Worm (Caenorhabditis elegans) whole organism, L4 larva: ENCODE measurements around the gene F54H5.5.
"Not testable (repeated sequence)": the region's sequence is repeated elsewhere in the genome, so short reads cannot be mapped to it uniquely, and the experiment has no call there.

Experiments
- D1046.2 ChIP-seq: fragments of 200-800 bp; sonication (Bioruptor generic); IDR thresholded peaks from 2 replicates; pipeline ENCODE4 v1.3.6; 2022; ENCODE audit warnings: missing genetic modification characterization, missing compliant biosample characterization
- F26F4.8 ChIP-seq: fragments of 200-800 bp; sonication (Bioruptor generic); conservative IDR thresholded peaks from 2 replicates; pipeline ENCODE4 v1.3.6; 2022; ENCODE audit warnings: missing genetic modification characterization, missing compliant biosample characterization
- F44E2.7 ChIP-seq: fragments of 200-800 bp; sonication (Bioruptor generic); IDR thresholded peaks from 2 replicates; pipeline ENCODE4 v2.1.2; 2022; ENCODE audit warnings: missing genetic modification characterization, missing compliant biosample characterization
- R02D3.7 ChIP-seq: fragments of 150-350 bp; sonication (generic microtip); optimal IDR thresholded peaks from 3 replicates; lab custom pipeline; 2014; ENCODE audit warnings: missing biosample characterization, missing genetic modification characterization
- T26A8.4 ChIP-seq: fragments of 200-800 bp; sonication (Bioruptor generic); IDR thresholded peaks from 2 replicates; pipeline ENCODE4 v1.3.6; 2022; ENCODE audit warnings: missing genetic modification characterization, missing compliant biosample characterization
- Y5F2A.4 ChIP-seq: fragments of 200-800 bp; sonication (Bioruptor generic); optimal IDR thresholded peaks from 2 replicates; lab custom pipeline; 2018; ENCODE audit warnings: mild to moderate bottlenecking, missing genetic modification characterization, missing compliant biosample characterization
- aha-1 ChIP-seq: fragments of 150-350 bp; peaks from one replicate; lab custom pipeline; 2014; ENCODE audit warnings: missing biosample characterization, missing genetic modification characterization
- aly-2 ChIP-seq: sonication (generic microtip); optimal IDR thresholded peaks from 2 replicates; lab custom pipeline; 2018; ENCODE audit warnings: missing biosample characterization, missing genetic modification characterization
- attf-4 ChIP-seq: sonication (generic microtip); optimal IDR thresholded peaks from 3 replicates; lab custom pipeline; 2017; ENCODE audit warnings: missing biosample characterization, missing genetic modification characterization
- ceh-62 ChIP-seq: sonication (generic microtip); optimal IDR thresholded peaks from 2 replicates; lab custom pipeline; 2017; ENCODE audit warnings: missing biosample characterization, missing genetic modification characterization
- daf-16 ChIP-seq, 3 experiments: sonication (generic microtip); optimal IDR thresholded peaks; 2 replicates each; lab custom pipeline; 2016 to 2017; ENCODE audit warnings: missing genetic modification characterization in 3 of 3, missing genetic modification reagents in 3 of 3, mild to moderate bottlenecking in 2 of 3, missing compliant biosample characterization in 2 of 3, missing biosample characterization in 1 of 3, moderate library complexity in 1 of 3
- dmd-6 ChIP-seq: fragments of 200-800 bp; sonication (Bioruptor generic); IDR thresholded peaks from 2 replicates; pipeline ENCODE4 v1.3.6; 2022; ENCODE audit warnings: missing genetic modification reagents, missing genetic modification characterization, missing compliant biosample characterization
- dmd-8 ChIP-seq: fragments of 200-800 bp; sonication (Bioruptor generic); IDR thresholded peaks from 2 replicates; pipeline ENCODE4 v1.3.6; 2022; ENCODE audit warnings: missing genetic modification characterization, missing compliant biosample characterization
- dpl-1 ChIP-seq: fragments of 150-350 bp; optimal IDR thresholded peaks from 2 replicates; lab custom pipeline; 2014; ENCODE audit warnings: missing biosample characterization, missing genetic modification reagents, missing genetic modification characterization
- duxl-1 ChIP-seq: sonication (generic microtip); optimal IDR thresholded peaks from 2 replicates; lab custom pipeline; 2016; ENCODE audit warnings: mild to moderate bottlenecking, missing genetic modification characterization, moderate library complexity, missing compliant biosample characterization; ENCODE audit not compliant: poor library complexity
- hlh-11 ChIP-seq: fragments of 200-800 bp; sonication (Bioruptor generic); optimal IDR thresholded peaks from 2 replicates; lab custom pipeline; 2018; ENCODE audit warnings: mild to moderate bottlenecking, missing genetic modification characterization, missing compliant biosample characterization
- jun-1 ChIP-seq: fragments of 150-350 bp; optimal IDR thresholded peaks from 2 replicates; lab custom pipeline; 2014; ENCODE audit warnings: missing biosample characterization, missing genetic modification reagents, missing genetic modification characterization
- lin-39 ChIP-seq: fragments of 150-350 bp; optimal IDR thresholded peaks from 2 replicates; lab custom pipeline; 2014; ENCODE audit warnings: missing biosample characterization, missing genetic modification reagents, missing genetic modification characterization
- lir-3 ChIP-seq: sonication (generic microtip); optimal IDR thresholded peaks from 2 replicates; lab custom pipeline; 2016; ENCODE audit warnings: mild to moderate bottlenecking, missing genetic modification characterization, missing compliant biosample characterization
- mxl-2 ChIP-seq: fragments of 200-800 bp; sonication (Bioruptor generic); conservative IDR thresholded peaks from 2 replicates; pipeline ENCODE4 v1.3.6; 2022; ENCODE audit warnings: missing genetic modification reagents, missing genetic modification characterization, missing compliant biosample characterization
- nhr-11 ChIP-seq: fragments of 150-350 bp; optimal IDR thresholded peaks from 2 replicates; lab custom pipeline; 2014; ENCODE audit warnings: missing biosample characterization, missing genetic modification characterization
- nhr-111 ChIP-seq: fragments of 200-800 bp; sonication (Bioruptor generic); optimal IDR thresholded peaks from 2 replicates; lab custom pipeline; 2018; ENCODE audit warnings: mild to moderate bottlenecking, missing genetic modification characterization, missing compliant biosample characterization
- nhr-25 ChIP-seq: sonication (generic microtip); optimal IDR thresholded peaks from 2 replicates; lab custom pipeline; 2017; ENCODE audit warnings: missing genetic modification characterization, mild to moderate bottlenecking, missing compliant biosample characterization, antibody characterized with exemption, moderate library complexity, borderline replicate concordance; ENCODE audit not compliant: insufficient read depth
- nhr-28 ChIP-seq: fragments of 150-350 bp; optimal IDR thresholded peaks from 2 replicates; lab custom pipeline; 2014; ENCODE audit warnings: missing biosample characterization, missing genetic modification characterization
- nhr-48 ChIP-seq: sonication (generic microtip); optimal IDR thresholded peaks from 2 replicates; lab custom pipeline; 2016; ENCODE audit warnings: mild to moderate bottlenecking, missing genetic modification characterization, missing compliant biosample characterization
- nhr-77 ChIP-seq: fragments of 150-350 bp; optimal IDR thresholded peaks from 2 replicates; lab custom pipeline; 2014; ENCODE audit warnings: missing biosample characterization, missing genetic modification characterization
- pha-4 ChIP-seq, 2 experiments: fragments of 150-350 bp in 1 of 2; fragments of 200-800 bp in 1 of 2; sonication (Bioruptor generic) in 1 of 2; IDR thresholded peaks in 1 of 2; optimal IDR thresholded peaks in 1 of 2; 2 replicates each; pipeline versions ENCODE4 v1.3.6 to Lab custom; 2014 to 2022; ENCODE audit warnings: missing genetic modification characterization in 2 of 2, missing genetic modification reagents in 2 of 2, missing biosample characterization in 1 of 2, missing compliant biosample characterization in 1 of 2
- php-3 ChIP-seq: fragments of 200-800 bp; sonication (Bioruptor generic); IDR thresholded peaks from 2 replicates; pipeline ENCODE4 v1.3.6; 2022; ENCODE audit warnings: missing genetic modification reagents, missing genetic modification characterization, missing compliant biosample characterization
- pqm-1 ChIP-seq: sonication (generic microtip); optimal IDR thresholded peaks from 2 replicates; lab custom pipeline; 2017; ENCODE audit warnings: missing biosample characterization, missing genetic modification characterization
- snpc-1.2 ChIP-seq: fragments of 200-800 bp; sonication (Bioruptor generic); IDR thresholded peaks from 2 replicates; pipeline ENCODE4 v1.3.6; 2022; ENCODE audit warnings: missing genetic modification reagents, missing genetic modification characterization, missing compliant biosample characterization
- tag-97 ChIP-seq: fragments of 200-800 bp; sonication (Bioruptor generic); IDR thresholded peaks from 2 replicates; pipeline ENCODE4 v1.3.6; 2022; ENCODE audit warnings: missing genetic modification characterization, missing compliant biosample characterization
- unc-62 ChIP-seq, 3 experiments: fragments of 150-350 bp in 1 of 3; sonication (generic microtip); optimal IDR thresholded peaks in 2 of 3; peaks in 1 of 3; 1 replicate in 1 of 3; 2 replicates in 2 of 3; lab custom pipeline; 2014 to 2017; ENCODE audit warnings: missing biosample characterization in 3 of 3, missing genetic modification characterization in 3 of 3, missing genetic modification reagents in 3 of 3, missing genotype in 1 of 3
- zfp-3 ChIP-seq: fragments of 200-800 bp; sonication (Bioruptor generic); conservative IDR thresholded peaks from 2 replicates; pipeline ENCODE4 v1.3.6; 2022; ENCODE audit warnings: missing genetic modification reagents, missing genetic modification characterization, missing compliant biosample characterization

F54H5.5 gene

DNA sequence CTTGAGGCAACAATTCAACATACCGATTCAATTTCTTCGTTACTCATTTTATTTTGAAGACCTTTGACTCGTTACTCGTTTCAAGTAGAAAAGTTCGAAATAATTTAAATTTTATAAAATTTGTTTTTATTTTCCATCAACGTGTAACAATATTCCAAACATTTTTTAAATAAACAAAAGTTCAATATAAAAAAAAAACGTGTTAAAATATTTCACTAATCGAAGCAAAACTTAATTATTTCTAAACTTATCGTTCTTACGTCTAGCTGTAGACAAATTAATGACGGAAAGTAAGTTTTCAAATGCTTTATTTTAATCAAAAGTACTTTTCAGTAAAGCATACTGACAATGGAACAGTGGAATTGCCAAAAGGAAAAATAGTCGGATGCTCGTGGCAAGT, at the start of gene F54H5.5, which contains the start of gene F54H5.2:
Gene F54H5.5, minus strand, starts transcription at position 101 of the 400 bp plus-strand sequence.
Gene F54H5.2, plus strand, starts transcription at position 303 of the 400 bp plus-strand sequence.
- not testable (repeated sequence) for TF ChIP-seq jun-1 (tag; lab: Kevin White, UChicago); hlh-11; snpc-1.2 (GFP tag; lab: Robert Waterston, UW)

DNA sequence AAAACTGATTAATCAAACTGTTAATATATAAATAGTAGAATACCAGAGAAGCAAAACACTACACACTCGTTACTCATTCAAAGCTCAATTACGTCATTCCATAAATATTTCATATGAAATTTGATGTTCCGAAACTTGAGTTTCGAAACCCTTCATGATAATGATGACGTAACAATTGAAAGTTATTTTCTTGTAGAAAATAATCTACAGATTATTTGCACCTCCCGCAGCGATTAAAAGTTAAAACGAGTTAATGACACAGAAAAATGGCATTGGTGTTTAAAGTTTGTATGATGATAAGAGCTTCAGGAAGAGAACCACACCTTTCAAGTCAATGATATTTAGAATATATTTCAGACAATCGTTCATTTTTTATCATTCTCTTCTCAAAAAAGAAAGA, 46.8 kb upstream of the F54H5.5 start, which contains the start of gene H43E16.1:
Gene H43E16.1, plus strand, starts transcription at position 375 of the 400 bp plus-strand sequence.
- TF ChIP-seq nhr-77 = peak; percentile 32
- TF ChIP-seq zfp-3 (GFP tag; lab: Robert Waterston, UW) = no peak
- peak; percentile 79 for TF ChIP-seq dmd-6 (GFP tag; lab: Robert Waterston, UW)
- no peak for TF ChIP-seq dpl-1
- peak; percentile 23 for TF ChIP-seq hlh-11
- no peak for TF ChIP-seq dmd-8 (GFP tag; lab: Robert Waterston, UW)
- peak; percentile 63 for TF ChIP-seq nhr-28 (tag; lab: Kevin White, UChicago)
- peak; percentile 76 for TF ChIP-seq php-3
- peak; percentile 41 for TF ChIP-seq aha-1 (tag; lab: Kevin White, UChicago)
- no peak for TF ChIP-seq daf-16 (GFP tag; optimal IDR thresholded peaks at IDR 0.05; lab: Kevin White, UChicago)
- TF ChIP-seq daf-16 (tag; optimal IDR thresholded peaks at IDR 0.05; lab: Kevin White, UChicago) = peak; percentile 57
- TF ChIP-seq tag-97 (GFP tag; lab: Robert Waterston, UW) = no peak
- peak; percentile 80 for TF ChIP-seq pqm-1

- no peak for TF ChIP-seq duxl-1 (tag; lab: Kevin White, UChicago)
- no peak for TF ChIP-seq pha-4 (GFP tag; IDR thresholded peaks at IDR 0.05; lab: Robert Waterston, UW)
- no peak for TF ChIP-seq pha-4 (tag; optimal IDR thresholded peaks at IDR 0.05; lab: Kevin White, UChicago)
- peak in 1 of 2 experiments; percentile 96 for TF ChIP-seq unc-62 (GFP tag; optimal IDR thresholded peaks at IDR 0.05 in 1 of 2; lab: Kevin White, UChicago)
- TF ChIP-seq unc-62 (tag; optimal IDR thresholded peaks at IDR 0.05; lab: Kevin White, UChicago) = no peak
- TF ChIP-seq jun-1 (tag; lab: Kevin White, UChicago) = no peak
Observed at ce11 chrII:6668496-6668895, 41.4 kb upstream of the F54H5.5 start.

DNA sequence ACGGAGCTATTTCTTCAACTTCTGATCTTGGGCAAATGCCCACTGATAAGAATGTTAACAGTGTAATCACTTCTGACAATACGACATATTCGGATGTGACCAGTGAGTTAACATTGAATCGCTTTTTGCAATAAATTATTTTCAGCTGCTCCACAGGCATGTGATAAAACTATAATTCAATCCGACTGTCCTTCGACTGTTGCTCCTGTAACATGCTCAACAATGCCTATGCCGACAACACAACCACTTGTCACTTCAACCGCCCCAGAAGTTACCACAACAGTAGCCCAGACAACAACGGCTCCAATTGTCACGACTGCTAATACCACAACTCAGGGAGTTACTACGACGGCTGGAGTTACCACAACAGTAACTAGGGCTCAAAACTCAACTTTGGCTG, 40.5 kb upstream of the F54H5.5 start:
- peak in 1 of 2 experiments; percentile 92 for TF ChIP-seq unc-62 (GFP tag; optimal IDR thresholded peaks at IDR 0.05 in 1 of 2; lab: Kevin White, UChicago)
- no peak for TF ChIP-seq unc-62 (tag; optimal IDR thresholded peaks at IDR 0.05; lab: Kevin White, UChicago)
- TF ChIP-seq F44E2.7 (GFP tag; lab: Robert Waterston, UW) = no peak

DNA sequence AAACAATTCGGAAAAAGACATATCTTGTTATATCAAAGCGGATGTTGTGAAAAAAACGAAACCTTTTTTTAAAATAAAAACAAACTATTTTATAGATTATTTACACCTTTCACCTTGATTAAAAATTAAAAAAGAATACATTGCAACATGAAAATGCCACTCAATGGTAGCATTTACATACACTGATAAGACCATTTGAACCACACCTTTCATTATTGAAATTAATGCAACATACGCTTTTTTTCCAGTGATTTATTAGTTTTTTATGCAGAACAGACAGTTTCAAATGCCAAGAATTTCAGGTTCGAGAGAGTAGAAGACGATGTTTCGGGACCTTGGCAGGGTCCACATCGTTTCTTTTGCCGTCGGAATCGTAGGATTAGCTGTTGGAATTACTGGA, 39.5 kb upstream of the F54H5.5 start, which contains the start of gene T19D12.1:
Gene T19D12.1, plus strand, starts transcription at position 301 of the 400 bp plus-strand sequence.
- TF ChIP-seq ceh-62 (tag; lab: Kevin White, UChicago) = no peak
- TF ChIP-seq nhr-48 (tag; lab: Kevin White, UChicago) = no peak
- no peak for TF ChIP-seq Y5F2A.4 (GFP tag; lab: Kevin White, UChicago)
- no peak for TF ChIP-seq D1046.2 (GFP tag; lab: Robert Waterston, UW)
- TF ChIP-seq nhr-11 (tag; lab: Kevin White, UChicago) = no peak
- no peak for TF ChIP-seq snpc-1.2 (GFP tag; lab: Robert Waterston, UW)
- no peak for TF ChIP-seq R02D3.7 (tag; lab: Kevin White, UChicago)
- no peak for TF ChIP-seq lin-39 (tag; lab: Kevin White, UChicago)
- TF ChIP-seq unc-62 (GFP tag; optimal IDR thresholded peaks at IDR 0.05 in 1 of 2; lab: Kevin White, UChicago) = peak in 1 of 2 experiments; percentile 0
- TF ChIP-seq unc-62 (tag; optimal IDR thresholded peaks at IDR 0.05; lab: Kevin White, UChicago) = no peak
- TF ChIP-seq pqm-1 = peak; percentile 25
- no peak for TF ChIP-seq mxl-2 (GFP tag; lab: Robert Waterston, UW)
- no peak for TF ChIP-seq attf-4 (tag; lab: Kevin White, UChicago)
- TF ChIP-seq nhr-111 (GFP tag; lab: Kevin White, UChicago) = no peak
- no peak for TF ChIP-seq T26A8.4 (GFP tag; lab: Robert Waterston, UW)
- TF ChIP-seq daf-16 (GFP tag; optimal IDR thresholded peaks at IDR 0.05; lab: Kevin White, UChicago) = no peak
- TF ChIP-seq daf-16 (tag; optimal IDR thresholded peaks at IDR 0.05; lab: Kevin White, UChicago) = peak; percentile 5
- TF ChIP-seq dmd-6 (GFP tag; lab: Robert Waterston, UW) = peak; percentile 28; the same call in 1 of the 2 replicates
- TF ChIP-seq aly-2 (tag; lab: Kevin White, UChicago) = no peak
- TF ChIP-seq nhr-25 (tag; lab: Kevin White, UChicago) = no peak
- TF ChIP-seq lir-3 = no peak
- TF ChIP-seq F26F4.8 (GFP tag; lab: Robert Waterston, UW) = no peak
